Worm (Caenorhabditis elegans): Measurements from ENCODE around the gene vha-6.

- TF ChIP-seq him-1 (tag; optimal IDR thresholded peaks at IDR 0.05) (no peak), dao-5 (tag; optimal IDR thresholded peaks at IDR 0.05) (no peak)
These were observed 6.7 kb upstream of the vha-6 start, which contains the start of gene W02B12.13 for ce11 chrII:11444973-11445372.

Data from whole organism, L4/young adult.